Worm (Caenorhabditis elegans): ENCODE measurements around the gene str-92.

ce11 chrV:17628566-17628965 lies 47.9 kb downstream of the str-92 start, which contains the start of gene F57G4.10:
- TF ChIP-seq ama-1 (optimal IDR thresholded peaks at IDR 0.05) (no peak), ets-7 (tag; optimal IDR thresholded peaks at IDR 0.05) (no peak)
